Worm (Caenorhabditis elegans) whole organism, L1 larva: ENCODE results near the gene B0228.6.

ENCODE experiments used
- C04F5.9 ChIP-seq: sonication (generic microtip); optimal IDR thresholded peaks from 2 replicates; lab custom pipeline; 2016; ENCODE audit warnings: missing genetic modification characterization, missing compliant biosample characterization
- aha-1 ChIP-seq: fragments of 150-350 bp; optimal IDR thresholded peaks from 2 replicates; lab custom pipeline; 2014; ENCODE audit warnings: missing biosample characterization, missing genetic modification characterization
- alr-1 ChIP-seq: fragments of 200-800 bp; sonication (Bioruptor generic); optimal IDR thresholded peaks from 2 replicates; lab custom pipeline; 2018; ENCODE audit warnings: borderline replicate concordance, mild to moderate bottlenecking, missing genetic modification characterization, missing compliant biosample characterization
- blmp-1 ChIP-seq: fragments of 150-350 bp; optimal IDR thresholded peaks from 2 replicates; lab custom pipeline; 2014; ENCODE audit warnings: missing biosample characterization, missing genetic modification characterization
- ceh-63 ChIP-seq: fragments of 200-800 bp; sonication (Bioruptor generic); optimal IDR thresholded peaks from 2 replicates; lab custom pipeline; 2018; ENCODE audit warnings: mild to moderate bottlenecking, missing genetic modification characterization, missing compliant biosample characterization
- ceh-8 ChIP-seq: fragments of 200-800 bp; sonication (Bioruptor generic); optimal IDR thresholded peaks from 2 replicates; lab custom pipeline; 2018; ENCODE audit warnings: mild to moderate bottlenecking, missing genetic modification characterization, moderate library complexity, missing compliant biosample characterization
- ceh-82 ChIP-seq, 3 experiments: fragments of 150-350 bp in 1 of 3; sonication (generic microtip) in 2 of 3; optimal IDR thresholded peaks; 2 replicates each; lab custom pipeline; 2014 to 2017; ENCODE audit warnings: missing biosample characterization in 3 of 3, missing genetic modification characterization in 3 of 3
- ceh-88 ChIP-seq: fragments of 200-800 bp; sonication (Bioruptor generic); IDR thresholded peaks from 2 replicates; pipeline ENCODE4 v1.3.6; 2022; ENCODE audit warnings: missing genetic modification characterization, missing compliant biosample characterization
- ceh-90 ChIP-seq: sonication (generic microtip); optimal IDR thresholded peaks from 2 replicates; lab custom pipeline; 2016; ENCODE audit warnings: missing genetic modification characterization, missing compliant biosample characterization
- efl-3 ChIP-seq: fragments of 200-800 bp; sonication (Bioruptor generic); optimal IDR thresholded peaks from 2 replicates; lab custom pipeline; 2018; ENCODE audit warnings: mild to moderate bottlenecking, missing genetic modification characterization, missing compliant biosample characterization
- egl-27 ChIP-seq, 2 experiments: fragments of 150-350 bp in 1 of 2; sonication (generic microtip); optimal IDR thresholded peaks; 3 replicates each; lab custom pipeline; 2017 to 2018; ENCODE audit warnings: missing biosample characterization in 2 of 2, missing genetic modification characterization in 2 of 2, missing genetic modification reagents in 2 of 2
- fkh-10 ChIP-seq: sonication (generic microtip); optimal IDR thresholded peaks from 2 replicates; lab custom pipeline; 2017; ENCODE audit warnings: missing biosample characterization, missing genetic modification reagents, missing genetic modification characterization
- fkh-4 ChIP-seq: sonication (generic microtip); optimal IDR thresholded peaks from 2 replicates; lab custom pipeline; 2016; ENCODE audit warnings: missing compliant biosample characterization, missing genetic modification characterization, borderline replicate concordance
- fkh-8 ChIP-seq: sonication (generic microtip); optimal IDR thresholded peaks from 2 replicates; lab custom pipeline; 2016; ENCODE audit warnings: mild to moderate bottlenecking, missing genetic modification characterization, missing compliant biosample characterization
- hlh-17 ChIP-seq: fragments of 200-800 bp; sonication (Bioruptor generic); optimal IDR thresholded peaks from 2 replicates; lab custom pipeline; 2018; ENCODE audit warnings: missing genetic modification characterization, mild to moderate bottlenecking, missing compliant biosample characterization, moderate library complexity, borderline replicate concordance
- hlh-4 ChIP-seq: sonication (generic microtip); optimal IDR thresholded peaks from 2 replicates; lab custom pipeline; 2016; ENCODE audit warnings: mild to moderate bottlenecking, missing genetic modification characterization, missing compliant biosample characterization
- lin-14 ChIP-seq: fragments of 200-800 bp; sonication (Bioruptor generic); optimal IDR thresholded peaks from 2 replicates; lab custom pipeline; 2018; ENCODE audit warnings: mild to moderate bottlenecking, missing genetic modification characterization, moderate library complexity, missing compliant biosample characterization
- lin-15B ChIP-seq: fragments of 150-350 bp; sonication (generic microtip); optimal IDR thresholded peaks from 3 replicates; lab custom pipeline; 2014; ENCODE audit warnings: missing biosample characterization, missing genetic modification characterization
- lin-35 ChIP-seq, 2 experiments: fragments of 150-350 bp; optimal IDR thresholded peaks; 2 replicates each; lab custom pipeline; 2014; ENCODE audit warnings: missing biosample characterization in 2 of 2, missing genetic modification characterization in 2 of 2, missing genetic modification reagents in 2 of 2
- lir-3 ChIP-seq: sonication (generic microtip); optimal IDR thresholded peaks from 2 replicates; lab custom pipeline; 2016; ENCODE audit warnings: mild to moderate bottlenecking, missing genetic modification characterization, moderate library complexity, missing compliant biosample characterization; ENCODE audit not compliant: poor library complexity
- lsy-2 ChIP-seq, 2 experiments: fragments of 150-350 bp; optimal IDR thresholded peaks; 2 replicates each; lab custom pipeline; 2014; ENCODE audit warnings: missing biosample characterization in 2 of 2, missing genetic modification characterization in 2 of 2
- mep-1 ChIP-seq: fragments of 150-350 bp; optimal IDR thresholded peaks from 2 replicates; lab custom pipeline; 2014; ENCODE audit warnings: missing biosample characterization, missing genetic modification characterization
- nhr-20 ChIP-seq: sonication (generic microtip); optimal IDR thresholded peaks from 2 replicates; lab custom pipeline; 2016; ENCODE audit warnings: mild to moderate bottlenecking, missing genetic modification characterization, missing compliant biosample characterization
- nhr-47 ChIP-seq: sonication (generic microtip); optimal IDR thresholded peaks from 2 replicates; lab custom pipeline; 2016; ENCODE audit warnings: mild to moderate bottlenecking, missing genetic modification characterization, moderate library complexity, missing compliant biosample characterization
- nhr-71 ChIP-seq: sonication (generic microtip); optimal IDR thresholded peaks from 2 replicates; lab custom pipeline; 2016; ENCODE audit warnings: mild to moderate bottlenecking, missing genetic modification characterization, moderate library complexity, missing compliant biosample characterization
- nhr-77 ChIP-seq: fragments of 150-350 bp; optimal IDR thresholded peaks from 2 replicates; lab custom pipeline; 2014; ENCODE audit warnings: missing biosample characterization, missing genetic modification characterization
- nhr-85 ChIP-seq: sonication (generic microtip); peaks from one replicate; lab custom pipeline; 2016; ENCODE audit warnings: missing genetic modification characterization, inconsistent platforms, missing compliant biosample characterization
- rnt-1 ChIP-seq: sonication (generic microtip); optimal IDR thresholded peaks from 2 replicates; lab custom pipeline; 2016; ENCODE audit warnings: mild to moderate bottlenecking, missing genetic modification characterization, moderate library complexity, missing compliant biosample characterization
- tbx-2 ChIP-seq: sonication (generic microtip); optimal IDR thresholded peaks from 2 replicates; lab custom pipeline; 2016; ENCODE audit warnings: missing genetic modification characterization, missing compliant biosample characterization
- tlp-1 ChIP-seq: fragments of 150-350 bp; optimal IDR thresholded peaks from 2 replicates; lab custom pipeline; 2014; ENCODE audit warnings: missing biosample characterization, missing genetic modification characterization
- unc-130 ChIP-seq: fragments of 150-350 bp; optimal IDR thresholded peaks from 2 replicates; lab custom pipeline; 2017; ENCODE audit warnings: missing biosample characterization, missing genetic modification characterization, inconsistent platforms
- unc-86 ChIP-seq: sonication (generic microtip); optimal IDR thresholded peaks from 2 replicates; lab custom pipeline; 2016; ENCODE audit warnings: missing genetic modification characterization, missing compliant biosample characterization
- unc-98 ChIP-seq: fragments of 200-800 bp; sonication (Bioruptor generic); IDR thresholded peaks from 2 replicates; pipeline ENCODE4 v1.3.6; 2022; ENCODE audit warnings: missing genetic modification characterization, missing compliant biosample characterization
- zip-4 ChIP-seq: fragments of 200-800 bp; sonication (Bioruptor generic); optimal IDR thresholded peaks from 2 replicates; lab custom pipeline; 2018; ENCODE audit warnings: mild to moderate bottlenecking, missing genetic modification characterization, moderate library complexity, missing compliant biosample characterization

Gene B0228.6

ce11 chrII:7755116-7755571, at the start of gene B0228.6, which contains the start of gene B0228.1:
TSS of gene B0228.6 (minus strand) at chrII:7755166.
TSS of gene B0228.1 (plus strand) at chrII:7755343.
- peak; percentile 63 for TF ChIP-seq lin-14 (GFP tag; lab: Kevin White, UChicago)
- TF ChIP-seq mep-1 (tag; lab: Kevin White, UChicago), result no peak
- TF ChIP-seq unc-86 (tag; lab: Kevin White, UChicago), result no peak
- peak; percentile 31 for TF ChIP-seq fkh-8 (tag; lab: Kevin White, UChicago)

- TF ChIP-seq ceh-88 (GFP tag; lab: Robert Waterston, UW) (no peak), fkh-10 (no peak), unc-98 (no peak), fkh-4 (tag; lab: Kevin White, UChicago) (no peak), tlp-1 (tag; lab: Kevin White, UChicago) (peak; percentile 1), rnt-1 (tag; lab: Kevin White, UChicago) (no peak), egl-27 (tag; optimal IDR thresholded peaks at IDR 0.05; lab: Kevin White, UChicago) (no peak), lin-14 (GFP tag; lab: Kevin White, UChicago) (peak; percentile 18), nhr-71 (no peak), ceh-82 (tag; optimal IDR thresholded peaks at IDR 0.05; lab: Kevin White, UChicago) (no peak), C04F5.9 (tag; lab: Kevin White, UChicago) (no peak), lin-15B (tag; lab: Kevin White, UChicago) (no peak), hlh-17 (GFP tag; lab: Kevin White, UChicago) (no peak), zip-4 (no peak), unc-130 (tag; lab: Kevin White, UChicago) (no peak), blmp-1 (peak; percentile 49), nhr-85 (tag; lab: Kevin White, UChicago) (peak; percentile 49), lsy-2 (tag; optimal IDR thresholded peaks at IDR 0.05; lab: Kevin White, UChicago) (no peak), lin-35 (GFP tag; optimal IDR thresholded peaks at IDR 0.05; lab: Kevin White, UChicago) (no peak)
- TF ChIP-seq, all 84 proteins: peak for 4
Measured at ce11 chrII:7803174-7803573, 48.2 kb upstream of the B0228.6 start.

- TF ChIP-seq nhr-20 (tag; lab: Kevin White, UChicago) (no peak), tlp-1 (tag; lab: Kevin White, UChicago) (peak; percentile 20), fkh-8 (tag; lab: Kevin White, UChicago) (no peak), lin-15B (tag; lab: Kevin White, UChicago) (no peak), rnt-1 (tag; lab: Kevin White, UChicago) (peak; percentile 42), lir-3 (tag; lab: Kevin White, UChicago) (no peak), tbx-2 (tag; lab: Kevin White, UChicago) (no peak), nhr-85 (tag; lab: Kevin White, UChicago) (peak; percentile 92), lin-14 (GFP tag; lab: Kevin White, UChicago) (peak; percentile 56), nhr-47 (tag; lab: Kevin White, UChicago) (no peak), blmp-1 (peak; percentile 38), efl-3 (GFP tag; lab: Kevin White, UChicago) (peak; percentile 6)
Measured at ce11 chrII:7801899-7802298, 46.9 kb upstream of the B0228.6 start.

ce11 chrII:7801255-7801654, 46.3 kb upstream of the B0228.6 start:
- no peak for TF ChIP-seq lin-35 (GFP tag; optimal IDR thresholded peaks at IDR 0.05; lab: Kevin White, UChicago)
- no peak for TF ChIP-seq lsy-2 (tag; optimal IDR thresholded peaks at IDR 0.05; lab: Kevin White, UChicago)
- no peak for TF ChIP-seq egl-27 (tag; optimal IDR thresholded peaks at IDR 0.05; lab: Kevin White, UChicago)
- no peak for TF ChIP-seq ceh-90 (tag; lab: Kevin White, UChicago)
- no peak for TF ChIP-seq alr-1 (tag; lab: Kevin White, UChicago)
- TF ChIP-seq hlh-4 (tag; lab: Kevin White, UChicago), result no peak
- no peak for TF ChIP-seq ceh-8 (GFP tag; lab: Kevin White, UChicago)
- TF ChIP-seq lin-15B (tag; lab: Kevin White, UChicago), result no peak
- no peak for TF ChIP-seq nhr-77
- no peak for TF ChIP-seq aha-1
- no peak for TF ChIP-seq ceh-63 (GFP tag; lab: Kevin White, UChicago)
- no peak for TF ChIP-seq fkh-10
